Fruit fly (Drosophila melanogaster) whole organism, prepupa: ENCODE measurements around the gene Ski6.

Source experiments
- CG11294 ChIP-seq: fragments of 200-800 bp; sonication (Bioruptor generic); IDR thresholded peaks from 2 replicates; pipeline ENCODE4 v1.3.6; 2022; ENCODE audit warnings: missing biosample characterization, missing genetic modification characterization
- CG31627 ChIP-seq: fragments of 200-800 bp; sonication (Bioruptor generic); optimal IDR thresholded peaks from 3 replicates; lab custom pipeline; 2016; ENCODE audit warnings: missing biosample characterization, missing genetic modification characterization
- CG3919 ChIP-seq: fragments of 200-800 bp; sonication (Bioruptor generic); optimal IDR thresholded peaks from 3 replicates; lab custom pipeline; 2016; ENCODE audit warnings: missing biosample characterization, missing genetic modification characterization
- CG4318 ChIP-seq: fragments of 200-800 bp; sonication (Bioruptor generic); optimal IDR thresholded peaks from 3 replicates; lab custom pipeline; 2017; ENCODE audit warnings: missing biosample characterization, mild to moderate bottlenecking, missing genetic modification characterization
- CG6792 ChIP-seq: fragments of 200-800 bp; sonication (Bioruptor generic); optimal IDR thresholded peaks from 3 replicates; lab custom pipeline; 2016; ENCODE audit warnings: missing biosample characterization, missing genetic modification characterization
- CG8119 ChIP-seq: fragments of 200-800 bp; sonication (Bioruptor generic); IDR thresholded peaks from 3 replicates; pipeline ENCODE4 v1.3.6; 2022; ENCODE audit warnings: missing biosample characterization, missing genetic modification characterization

- no peak for TF ChIP-seq CG31627
- no peak for TF ChIP-seq CG11294 (GFP tag; lab: Robert Waterston, UW)
- TF ChIP-seq CG6792 (GFP tag; lab: Kevin White, UChicago), result no peak
- TF ChIP-seq CG4318 (GFP tag; lab: Kevin White, UChicago), result no peak
- TF ChIP-seq CG8119, result no peak
- no peak for TF ChIP-seq CG3919 (GFP tag; lab: Kevin White, UChicago)
Observed at dm6 chr2L:13206857-13207463, 15.3 kb downstream of the Ski6 start.
